Fruit fly (Drosophila melanogaster) whole organism, embryonic: Measurements from ENCODE around the gene CG5882.

Experiments
- Atf-2 ChIP-seq: fragments of 200-800 bp; sonication (Bioruptor generic); optimal IDR thresholded peaks from 2 replicates; lab custom pipeline; 2016; ENCODE audit warnings: missing biosample characterization, missing genetic modification characterization
- Atf3 ChIP-seq: fragments of 200-800 bp; sonication (Bioruptor generic); optimal IDR thresholded peaks from 3 replicates; lab custom pipeline; 2016; ENCODE audit warnings: missing biosample characterization, missing genetic modification characterization
- CG10979 ChIP-seq: fragments of 200-800 bp; sonication (Bioruptor generic); optimal IDR thresholded peaks from 2 replicates; lab custom pipeline; 2018; ENCODE audit warnings: missing biosample characterization, mild to moderate bottlenecking, missing genetic modification characterization, moderate library complexity
- CG11456 ChIP-seq: fragments of 200-800 bp; sonication (Bioruptor generic); IDR thresholded peaks from 3 replicates; pipeline ENCODE4 v1.3.6; 2022; ENCODE audit warnings: missing biosample characterization, missing genetic modification characterization
- CG11723 ChIP-seq: fragments of 200-800 bp; sonication (Bioruptor generic); optimal IDR thresholded peaks from 2 replicates; lab custom pipeline; 2017; ENCODE audit warnings: missing biosample characterization, mild to moderate bottlenecking, missing genetic modification characterization
- CG1233 ChIP-seq: fragments of 200-800 bp; sonication (Bioruptor generic); optimal IDR thresholded peaks from 4 replicates; lab custom pipeline; 2018; ENCODE audit warnings: missing biosample characterization, mild to moderate bottlenecking, missing genetic modification characterization
- CG12391 ChIP-seq: fragments of 200-800 bp; sonication (Bioruptor generic); optimal IDR thresholded peaks from 3 replicates; lab custom pipeline; 2018; ENCODE audit warnings: missing biosample characterization, mild to moderate bottlenecking, missing genetic modification characterization, moderate library complexity
- CG12769 ChIP-seq: fragments of 200-800 bp; sonication (Bioruptor generic); optimal IDR thresholded peaks from 2 replicates; lab custom pipeline; 2019; ENCODE audit warnings: missing biosample characterization, mild to moderate bottlenecking, missing genetic modification characterization, moderate library complexity
- CG16779 ChIP-seq: fragments of 200-800 bp; sonication (Bioruptor generic); IDR thresholded peaks from 2 replicates; pipeline ENCODE4 v1.3.6; 2022; ENCODE audit warnings: missing biosample characterization, missing genetic modification characterization
- CG18476 ChIP-seq: fragments of 200-800 bp; sonication (Bioruptor generic); optimal IDR thresholded peaks from 2 replicates; lab custom pipeline; 2016; ENCODE audit warnings: missing biosample characterization, mild to moderate bottlenecking, missing genetic modification characterization
- CG2712 ChIP-seq: fragments of 200-800 bp; optimal IDR thresholded peaks from 3 replicates; lab custom pipeline; 2019; ENCODE audit warnings: missing biosample characterization, mild to moderate bottlenecking, missing genetic modification characterization, moderate library complexity
- CG31365 ChIP-seq: fragments of 200-800 bp; sonication (Bioruptor generic); optimal IDR thresholded peaks from 2 replicates; lab custom pipeline; 2018; ENCODE audit warnings: missing biosample characterization, mild to moderate bottlenecking, missing genetic modification characterization
- CG31388 ChIP-seq: fragments of 200-800 bp; sonication (Bioruptor generic); optimal IDR thresholded peaks from 2 replicates; lab custom pipeline; 2016; ENCODE audit warnings: missing biosample characterization, missing genetic modification characterization
- CG3163 ChIP-seq: fragments of 200-800 bp; sonication (Bioruptor generic); optimal IDR thresholded peaks from 3 replicates; lab custom pipeline; 2016; ENCODE audit warnings: missing biosample characterization, missing genetic modification characterization
- CG32532 ChIP-seq: fragments of 200-800 bp; sonication (Bioruptor generic); IDR thresholded peaks from 2 replicates; pipeline ENCODE4 v1.3.6; 2022; ENCODE audit warnings: missing biosample characterization, missing genetic modification characterization
- CG3281 ChIP-seq: fragments of 200-800 bp; sonication (Bioruptor generic); optimal IDR thresholded peaks from 3 replicates; lab custom pipeline; 2017; ENCODE audit warnings: missing biosample characterization, mild to moderate bottlenecking, missing genetic modification characterization
- CG34224 ChIP-seq: fragments of 200-800 bp; sonication (Bioruptor generic); IDR thresholded peaks from 3 replicates; pipeline ENCODE4 v1.3.6; 2022; ENCODE audit warnings: missing biosample characterization, missing genetic modification characterization; ENCODE audit not compliant: partially characterized antibody
- CG3726 ChIP-seq: fragments of 200-800 bp; sonication (Bioruptor generic); IDR thresholded peaks from 3 replicates; pipeline ENCODE4, ENCODE4 v1.3.6; 2022; ENCODE audit warnings: missing biosample characterization, missing genetic modification characterization
- CG3838 ChIP-seq: fragments of 200-800 bp; sonication (Bioruptor generic); optimal IDR thresholded peaks from 3 replicates; lab custom pipeline; 2016; ENCODE audit warnings: missing biosample characterization, missing genetic modification characterization
- CG4854 ChIP-seq: fragments of 200-800 bp; sonication (Bioruptor generic); optimal IDR thresholded peaks from 2 replicates; lab custom pipeline; 2016; ENCODE audit warnings: missing biosample characterization, missing genetic modification characterization, inconsistent platforms
- CG7987 ChIP-seq: fragments of 200-800 bp; sonication (Bioruptor generic); optimal IDR thresholded peaks from 2 replicates; lab custom pipeline; 2018; ENCODE audit warnings: missing biosample characterization, mild to moderate bottlenecking, missing genetic modification characterization, moderate library complexity
- CG8089 ChIP-seq: fragments of 200-800 bp; sonication (Bioruptor generic); optimal IDR thresholded peaks from 3 replicates; lab custom pipeline; 2016; ENCODE audit warnings: missing biosample characterization, missing genetic modification characterization
- CG9437 ChIP-seq: fragments of 200-800 bp; sonication (Bioruptor generic); optimal IDR thresholded peaks from 2 replicates; lab custom pipeline; 2018; ENCODE audit warnings: missing biosample characterization, mild to moderate bottlenecking, missing genetic modification characterization
- CG9609 ChIP-seq: fragments of 200-800 bp; sonication (Bioruptor generic); optimal IDR thresholded peaks from 3 replicates; lab custom pipeline; 2016; ENCODE audit warnings: missing biosample characterization, missing genetic modification characterization
- CG9817 ChIP-seq: fragments of 200-800 bp; sonication (Bioruptor generic); optimal IDR thresholded peaks from 2 replicates; lab custom pipeline; 2018; ENCODE audit warnings: missing biosample characterization, mild to moderate bottlenecking, missing genetic modification characterization, moderate library complexity
- CrebB ChIP-seq: fragments of 200-800 bp; sonication (Bioruptor generic); optimal IDR thresholded peaks from 3 replicates; lab custom pipeline; 2018; ENCODE audit warnings: missing biosample characterization, mild to moderate bottlenecking, missing genetic modification characterization
- D19A ChIP-seq: fragments of 200-800 bp; optimal IDR thresholded peaks from 3 replicates; lab custom pipeline; 2019; ENCODE audit warnings: missing biosample characterization, mild to moderate bottlenecking, missing genetic modification characterization, moderate library complexity
- Ets65A ChIP-seq: fragments of 200-800 bp; sonication (Bioruptor generic); peaks from one replicate; lab custom pipeline; 2016; ENCODE audit warnings: missing biosample characterization, missing genetic modification characterization
- GATAe ChIP-seq: fragments of 200-800 bp; sonication (Bioruptor generic); conservative IDR thresholded peaks from 2 replicates; pipeline ENCODE4 v1.3.6; 2022; ENCODE audit warnings: missing biosample characterization, missing genetic modification characterization
- Ravus ChIP-seq: fragments of 200-800 bp; sonication (Bioruptor generic); IDR thresholded peaks from 2 replicates; pipeline ENCODE4 v1.3.6; 2022; ENCODE audit warnings: missing biosample characterization, missing genetic modification characterization
- Rfx ChIP-seq: fragments of 200-800 bp; sonication (Bioruptor generic); IDR thresholded peaks from 2 replicates; pipeline ENCODE4 v1.3.6; 2022; ENCODE audit warnings: missing biosample characterization, missing genetic modification characterization
- Sin3A ChIP-seq: fragments of >200 bp; optimal IDR thresholded peaks from 2 replicates; lab custom pipeline; 2018
- Sry-δ ChIP-seq: fragments of 200-800 bp; sonication (Bioruptor generic); optimal IDR thresholded peaks from 2 replicates; lab custom pipeline; 2016; ENCODE audit warnings: missing biosample characterization, missing genetic modification characterization
- Stat92E ChIP-seq, 3 experiments: fragments of >200 bp in 2 of 3; fragments of 200-800 bp in 1 of 3; sonication (Bioruptor generic) in 1 of 3; optimal IDR thresholded peaks; 2 replicates each; lab custom pipeline; 2017 to 2019; ENCODE audit warnings: missing biosample characterization in 3 of 3, missing genetic modification characterization in 3 of 3, mild to moderate bottlenecking in 1 of 3, moderate library complexity in 1 of 3
- Trl ChIP-seq, 3 experiments: fragments of >200 bp in 2 of 3; fragments of 200-800 bp in 1 of 3; sonication (Bioruptor generic) in 1 of 3; optimal IDR thresholded peaks; 2 replicates in 1 of 3; 3 replicates in 2 of 3; lab custom pipeline; 2016 to 2017; ENCODE audit warnings: missing biosample characterization in 1 of 3, missing genetic modification characterization in 1 of 3
- bbx ChIP-seq: fragments of 200-800 bp; sonication (Bioruptor generic); IDR thresholded peaks from 2 replicates; pipeline ENCODE4 v1.3.6; 2022; ENCODE audit warnings: missing biosample characterization, missing genetic modification characterization; ENCODE audit not compliant: partially characterized antibody
- btn ChIP-seq: fragments of 200-800 bp; sonication (Bioruptor generic); optimal IDR thresholded peaks from 2 replicates; lab custom pipeline; 2016; ENCODE audit warnings: missing biosample characterization, missing genetic modification characterization
- fd64A ChIP-seq: fragments of 200-800 bp; sonication (Bioruptor generic); optimal IDR thresholded peaks from 3 replicates; lab custom pipeline; 2018; ENCODE audit warnings: missing biosample characterization, mild to moderate bottlenecking, missing genetic modification characterization
- gem ChIP-seq: fragments of 200-800 bp; sonication (Bioruptor generic); optimal IDR thresholded peaks from 2 replicates; lab custom pipeline; 2019; ENCODE audit warnings: missing biosample characterization, mild to moderate bottlenecking, missing genetic modification characterization, moderate library complexity
- grau ChIP-seq: fragments of 200-800 bp; optimal IDR thresholded peaks from 3 replicates; lab custom pipeline; 2019; ENCODE audit warnings: missing biosample characterization, mild to moderate bottlenecking, missing genetic modification characterization, moderate library complexity
- gsb-n ChIP-seq: fragments of 200-800 bp; sonication (Bioruptor generic); optimal IDR thresholded peaks from 3 replicates; lab custom pipeline; 2018; ENCODE audit warnings: missing biosample characterization, mild to moderate bottlenecking, missing genetic modification characterization
- her ChIP-seq: fragments of 200-800 bp; sonication (Bioruptor generic); optimal IDR thresholded peaks from 2 replicates; lab custom pipeline; 2016; ENCODE audit warnings: missing biosample characterization, missing genetic modification characterization
- klu ChIP-seq: fragments of 200-800 bp; sonication (Bioruptor generic); IDR thresholded peaks from 2 replicates; pipeline ENCODE4 v1.3.6; 2022; ENCODE audit warnings: missing biosample characterization, missing genetic modification characterization
- pfk ChIP-seq: fragments of 200-800 bp; sonication (Bioruptor generic); optimal IDR thresholded peaks from 2 replicates; lab custom pipeline; 2018; ENCODE audit warnings: missing biosample characterization, mild to moderate bottlenecking, missing genetic modification characterization, moderate library complexity
- prd ChIP-seq, 3 experiments: fragments of >200 bp in 2 of 3; fragments of 200-800 bp in 1 of 3; sonication (Bioruptor generic) in 1 of 3; optimal IDR thresholded peaks in 2 of 3; IDR thresholded peaks in 1 of 3; 2 replicates in 2 of 3; 3 replicates in 1 of 3; pipeline versions ENCODE4 v1.3.6 to Lab custom; 2017 to 2022; ENCODE audit warnings: missing biosample characterization in 1 of 3, missing genetic modification characterization in 1 of 3
- schlank ChIP-seq: fragments of 200-800 bp; sonication (Bioruptor generic); optimal IDR thresholded peaks from 2 replicates; lab custom pipeline; 2018; ENCODE audit warnings: missing biosample characterization, mild to moderate bottlenecking, missing genetic modification characterization
- sens ChIP-seq: fragments of 200-800 bp; sonication (Bioruptor generic); peaks from one replicate; lab custom pipeline; 2016; ENCODE audit warnings: missing biosample characterization, missing genetic modification characterization
- zen2 ChIP-seq: fragments of 200-800 bp; sonication (Bioruptor generic); IDR thresholded peaks from 3 replicates; pipeline ENCODE4 v1.3.6; 2022; ENCODE audit warnings: missing biosample characterization, missing genetic modification characterization; ENCODE audit not compliant: partially characterized antibody

Gene CG5882

dm6 chr3R:27135692-27136641, 17.5 kb downstream of the CG5882 start (continued):
- TF ChIP-seq Stat92E (GFP tag; optimal IDR thresholded peaks at IDR 0.05; lab: Kevin White, UChicago) (no peak), CG31388 (GFP tag; lab: Kevin White, UChicago) (no peak), CG8089 (GFP tag; lab: Kevin White, UChicago) (peak; percentile 77), Sry-δ (GFP tag; lab: Kevin White, UChicago) (peak; percentile 22), CG12391 (peak; percentile 48), Rfx (GFP tag; lab: Robert Waterston, UW) (peak; percentile 47; the same call in 1 of the 2 replicates), Ravus (GFP tag; lab: Robert Waterston, UW) (no peak), CG3726 (no peak), CG16779 (GFP tag; lab: Robert Waterston, UW) (no peak), Ets65A (GFP tag; lab: Kevin White, UChicago) (no peak), Sin3A (lab: Kevin White, UChicago) (no peak), CG9609 (GFP tag; lab: Kevin White, UChicago) (no peak), bbx (GFP tag; lab: Robert Waterston, UW) (no peak), D19A (peak; percentile 69), CrebB (tag; lab: Kevin White, UChicago) (peak; percentile 76), CG2712 (tag; lab: Kevin White, UChicago) (peak; percentile 59), Atf-2 (GFP tag; lab: Kevin White, UChicago) (peak; percentile 58), fd64A (GFP tag; lab: Kevin White, UChicago) (peak; percentile 77), CG9817 (tag; lab: Kevin White, UChicago) (no peak), CG3281 (GFP tag; lab: Kevin White, UChicago) (peak; percentile 20), CG3163 (peak; percentile 40), klu (GFP tag; lab: Robert Waterston, UW) (no peak), schlank (tag; lab: Kevin White, UChicago) (peak; percentile 7), pfk (peak; percentile 21), GATAe (peak; percentile 67), CG1233 (GFP tag; lab: Kevin White, UChicago) (peak; percentile 88), CG18476 (peak; percentile 47), CG11456 (0 out of 3 replicates have a peak, but pooled peaks have one; percentile 12), Atf3 (GFP tag; lab: Kevin White, UChicago) (peak; percentile 70), CG34224 (GFP tag; lab: Robert Waterston, UW) (no peak), CG10979 (tag; lab: Kevin White, UChicago) (peak; percentile 40), CG11723 (GFP tag; lab: Kevin White, UChicago) (peak; percentile 49), btn (GFP tag; lab: Kevin White, UChicago) (peak; percentile 56), grau (peak; percentile 35), sens (peak; percentile 95), gem (tag; lab: Kevin White, UChicago) (peak; percentile 74), CG12769 (tag; lab: Kevin White, UChicago) (no peak), Trl (optimal IDR thresholded peaks at IDR 0.05; lab: Kevin White, UChicago) (no peak), Trl (GFP tag; optimal IDR thresholded peaks at IDR 0.05; lab: Kevin White, UChicago) (peak; percentile 80), CG4854 (GFP tag; lab: Kevin White, UChicago) (peak; percentile 57), CG9437 (GFP tag; lab: Kevin White, UChicago) (no peak), CG3838 (GFP tag; lab: Kevin White, UChicago) (peak; percentile 54), gsb-n (tag; lab: Kevin White, UChicago) (peak; percentile 86), CG7987 (GFP tag; lab: Kevin White, UChicago) (peak; percentile 80), prd (optimal IDR thresholded peaks at IDR 0.05; lab: Kevin White, UChicago) (no peak), prd (GFP tag; IDR thresholded peaks at IDR 0.05; lab: Robert Waterston, UW) (peak; percentile 60), zen2 (GFP tag; lab: Robert Waterston, UW) (no peak), CG31365 (tag; lab: Kevin White, UChicago) (peak; percentile 21), her (peak; percentile 25), CG32532 (GFP tag; lab: Robert Waterston, UW) (no peak)
